Fruit fly (Drosophila melanogaster) whole organism, embryonic: ENCODE measurements around the gene Vm26Aa.
A peak's percentile ranks its signal among the peaks of the same experiment; 100 is the strongest.

Experiments used
- Ada2b ChIP-seq: fragments of 200-800 bp; sonication (Bioruptor generic); IDR thresholded peaks from 2 replicates; pipeline ENCODE4 v1.3.6; 2022; ENCODE audit warnings: missing biosample characterization, missing genetic modification characterization
- CG10321 ChIP-seq: fragments of 200-800 bp; sonication (Bioruptor generic); IDR thresholded peaks from 2 replicates; pipeline ENCODE4 v1.3.6; 2022; ENCODE audit warnings: missing biosample characterization, missing genetic modification characterization
- CG10654 ChIP-seq: fragments of 200-800 bp; sonication (Bioruptor generic); optimal IDR thresholded peaks from 2 replicates; lab custom pipeline; 2016; ENCODE audit warnings: missing biosample characterization, missing genetic modification characterization
- CG10959 ChIP-seq: fragments of 200-800 bp; sonication (Bioruptor generic); IDR thresholded peaks from 2 replicates; pipeline ENCODE4 v1.3.6; 2022; ENCODE audit warnings: missing biosample characterization, missing genetic modification characterization
- CG15514 ChIP-seq: fragments of 200-800 bp; sonication (Bioruptor generic); optimal IDR thresholded peaks from 3 replicates; lab custom pipeline; 2017; ENCODE audit warnings: missing biosample characterization, missing genetic modification characterization, mild to moderate bottlenecking, moderate library complexity, missing genetic modification reagents
- CG15601 ChIP-seq: fragments of 200-800 bp; sonication (Bioruptor generic); optimal IDR thresholded peaks from 3 replicates; lab custom pipeline; 2019; ENCODE audit warnings: missing biosample characterization, mild to moderate bottlenecking, missing genetic modification characterization, moderate library complexity
- CG15696 ChIP-seq: fragments of 200-800 bp; sonication (Bioruptor generic); optimal IDR thresholded peaks from 2 replicates; lab custom pipeline; 2019; ENCODE audit warnings: missing biosample characterization, mild to moderate bottlenecking, missing genetic modification characterization, moderate library complexity
- CG17385 ChIP-seq: fragments of 200-800 bp; sonication (Bioruptor generic); optimal IDR thresholded peaks from 3 replicates; lab custom pipeline; 2018; ENCODE audit warnings: missing biosample characterization, mild to moderate bottlenecking, missing genetic modification characterization
- CG17802 ChIP-seq: fragments of 200-800 bp; sonication (Bioruptor generic); optimal IDR thresholded peaks from 2 replicates; lab custom pipeline; 2018; ENCODE audit warnings: missing biosample characterization, mild to moderate bottlenecking, missing genetic modification characterization, moderate library complexity
- CG18599 ChIP-seq: fragments of 200-800 bp; sonication (Bioruptor generic); optimal IDR thresholded peaks from 3 replicates; lab custom pipeline; 2017; ENCODE audit warnings: missing biosample characterization, missing genetic modification characterization, mild to moderate bottlenecking, moderate library complexity, missing genetic modification reagents
- CG2199 ChIP-seq: fragments of 200-800 bp; sonication (Bioruptor generic); IDR thresholded peaks from 3 replicates; pipeline ENCODE4 v1.3.6; 2022; ENCODE audit warnings: missing biosample characterization, missing genetic modification characterization
- CG3163 ChIP-seq: fragments of 200-800 bp; sonication (Bioruptor generic); optimal IDR thresholded peaks from 3 replicates; lab custom pipeline; 2016; ENCODE audit warnings: missing biosample characterization, missing genetic modification characterization
- CG33213 ChIP-seq: fragments of 200-800 bp; sonication (Bioruptor generic); optimal IDR thresholded peaks from 3 replicates; lab custom pipeline; 2016; ENCODE audit warnings: missing biosample characterization, missing genetic modification characterization
- CG3838 ChIP-seq: fragments of 200-800 bp; sonication (Bioruptor generic); optimal IDR thresholded peaks from 3 replicates; lab custom pipeline; 2016; ENCODE audit warnings: missing biosample characterization, missing genetic modification characterization
- CG6254 ChIP-seq: fragments of 200-800 bp; sonication (Bioruptor generic); optimal IDR thresholded peaks from 3 replicates; lab custom pipeline; 2017; ENCODE audit warnings: mild to moderate bottlenecking, missing biosample characterization, missing genetic modification reagents, missing genetic modification characterization
- CG6689 ChIP-seq: fragments of 200-800 bp; sonication (Bioruptor generic); IDR thresholded peaks from 2 replicates; pipeline ENCODE4 v1.3.6; 2022; ENCODE audit warnings: missing biosample characterization, missing genetic modification characterization
- CG7372 ChIP-seq: fragments of 200-800 bp; sonication (Bioruptor generic); IDR thresholded peaks from 2 replicates; pipeline ENCODE4 v1.3.6; 2022; ENCODE audit warnings: missing biosample characterization, missing genetic modification characterization
- CG7987 ChIP-seq: fragments of 200-800 bp; sonication (Bioruptor generic); optimal IDR thresholded peaks from 2 replicates; lab custom pipeline; 2018; ENCODE audit warnings: missing biosample characterization, mild to moderate bottlenecking, missing genetic modification characterization, moderate library complexity
- CG8388 ChIP-seq: fragments of 200-800 bp; sonication (Bioruptor generic); optimal IDR thresholded peaks from 2 replicates; lab custom pipeline; 2019; ENCODE audit warnings: missing biosample characterization, mild to moderate bottlenecking, missing genetic modification characterization, moderate library complexity
- CG8765 ChIP-seq: fragments of 200-800 bp; sonication (Bioruptor generic); IDR thresholded peaks from 2 replicates; pipeline ENCODE4 v1.3.6; 2022; ENCODE audit warnings: missing biosample characterization, missing genetic modification characterization
- CG8944 ChIP-seq: fragments of 200-800 bp; sonication (Bioruptor generic); optimal IDR thresholded peaks from 3 replicates; lab custom pipeline; 2016; ENCODE audit warnings: missing biosample characterization, missing genetic modification characterization
- CG9797 ChIP-seq: fragments of 200-800 bp; sonication (Bioruptor generic); optimal IDR thresholded peaks from 3 replicates; lab custom pipeline; 2018; ENCODE audit warnings: missing biosample characterization, mild to moderate bottlenecking, missing genetic modification characterization
- Dek ChIP-seq: fragments of 200-800 bp; sonication (Bioruptor generic); optimal IDR thresholded peaks from 3 replicates; lab custom pipeline; 2019; ENCODE audit warnings: missing biosample characterization, mild to moderate bottlenecking, missing genetic modification characterization, moderate library complexity
- Dref ChIP-seq: fragments of 200-800 bp; sonication (Bioruptor generic); IDR thresholded peaks from 2 replicates; pipeline ENCODE4 v1.3.6; 2022; ENCODE audit warnings: missing biosample characterization, missing genetic modification characterization
- Fer2 ChIP-seq: fragments of 200-800 bp; sonication (Bioruptor generic); optimal IDR thresholded peaks from 2 replicates; lab custom pipeline; 2018; ENCODE audit warnings: missing biosample characterization, mild to moderate bottlenecking, missing genetic modification characterization, moderate library complexity
- Hr3 ChIP-seq: fragments of 200-800 bp; sonication (Bioruptor generic); optimal IDR thresholded peaks from 3 replicates; lab custom pipeline; 2016; ENCODE audit warnings: missing biosample characterization, missing genetic modification characterization
- Kr ChIP-seq: fragments of 200-800 bp; sonication (Bioruptor generic); optimal IDR thresholded peaks from 2 replicates; lab custom pipeline; 2017; ENCODE audit warnings: missing biosample characterization, mild to moderate bottlenecking, missing genetic modification characterization
- Side ChIP-seq: fragments of 200-800 bp; sonication (Bioruptor generic); optimal IDR thresholded peaks from 2 replicates; lab custom pipeline; 2016; ENCODE audit warnings: missing biosample characterization, missing genetic modification characterization
- Sry-β ChIP-seq: fragments of 200-800 bp; sonication (Bioruptor generic); optimal IDR thresholded peaks from 2 replicates; lab custom pipeline; 2018; ENCODE audit warnings: missing biosample characterization, mild to moderate bottlenecking, missing genetic modification characterization, moderate library complexity
- Usf ChIP-seq: fragments of 200-800 bp; sonication (Bioruptor generic); optimal IDR thresholded peaks from 2 replicates; lab custom pipeline; 2017; ENCODE audit warnings: missing genotype, missing biosample characterization, missing genetic modification characterization
- Vsx1 ChIP-seq: fragments of 200-800 bp; sonication (Bioruptor generic); optimal IDR thresholded peaks from 2 replicates; lab custom pipeline; 2017; ENCODE audit warnings: missing biosample characterization, mild to moderate bottlenecking, missing genetic modification characterization, missing genetic modification reagents
- Xrp1 ChIP-seq: fragments of 200-800 bp; sonication (Bioruptor generic); IDR thresholded peaks from 2 replicates; pipeline ENCODE4 v1.3.6; 2022; ENCODE audit warnings: missing biosample characterization, missing genetic modification characterization
- ac ChIP-seq: fragments of 200-800 bp; sonication (Bioruptor generic); optimal IDR thresholded peaks from 3 replicates; lab custom pipeline; 2017; ENCODE audit warnings: missing biosample characterization, mild to moderate bottlenecking, missing genetic modification characterization
- bsh ChIP-seq, 2 experiments: fragments of 200-800 bp; sonication (Bioruptor generic); optimal IDR thresholded peaks; 2 replicates each; lab custom pipeline; 2017 to 2018; ENCODE audit warnings: mild to moderate bottlenecking in 2 of 2, missing biosample characterization in 2 of 2, missing genetic modification characterization in 2 of 2, moderate library complexity in 1 of 2
- cas ChIP-seq: fragments of 200-800 bp; sonication (Bioruptor generic); IDR thresholded peaks from 2 replicates; pipeline ENCODE4 v1.3.6; 2022; ENCODE audit warnings: missing biosample characterization, missing genetic modification characterization
- chinmo ChIP-seq: fragments of 200-800 bp; sonication (Bioruptor generic); IDR thresholded peaks from 4 replicates; pipeline ENCODE4 v1.3.6; 2022; ENCODE audit warnings: missing biosample characterization, missing genetic modification characterization; ENCODE audit not compliant: partially characterized antibody
- crol ChIP-seq: fragments of 200-800 bp; sonication (Bioruptor generic); IDR thresholded peaks from 2 replicates; pipeline ENCODE4 v1.3.6; 2022; ENCODE audit warnings: missing biosample characterization, missing genetic modification characterization
- fd64A ChIP-seq: fragments of 200-800 bp; sonication (Bioruptor generic); optimal IDR thresholded peaks from 3 replicates; lab custom pipeline; 2018; ENCODE audit warnings: missing biosample characterization, mild to moderate bottlenecking, missing genetic modification characterization
- lilli ChIP-seq: fragments of 200-800 bp; sonication (Bioruptor generic); optimal IDR thresholded peaks from 3 replicates; lab custom pipeline; 2016; ENCODE audit warnings: missing biosample characterization, missing genetic modification characterization
- lola ChIP-seq, 3 experiments: fragments of >200 bp in 2 of 3; fragments of 200-800 bp in 1 of 3; sonication (Bioruptor generic) in 1 of 3; optimal IDR thresholded peaks; 2 replicates each; lab custom pipeline; 2017 to 2019; ENCODE audit warnings: missing biosample characterization in 3 of 3, missing genetic modification characterization in 3 of 3, mild to moderate bottlenecking in 1 of 3, moderate library complexity in 1 of 3
- nerfin-2 ChIP-seq: fragments of 200-800 bp; sonication (Bioruptor generic); IDR thresholded peaks from 2 replicates; pipeline ENCODE4 v1.3.6; 2022; ENCODE audit warnings: missing biosample characterization, missing genetic modification characterization; ENCODE audit not compliant: partially characterized antibody
- run ChIP-seq: fragments of 200-800 bp; sonication (Bioruptor generic); optimal IDR thresholded peaks from 3 replicates; lab custom pipeline; 2018; ENCODE audit warnings: missing biosample characterization, mild to moderate bottlenecking, missing genetic modification characterization
- sens ChIP-seq: fragments of 200-800 bp; sonication (Bioruptor generic); peaks from one replicate; lab custom pipeline; 2016; ENCODE audit warnings: missing biosample characterization, missing genetic modification characterization
- sim ChIP-seq: fragments of 200-800 bp; sonication (Bioruptor generic); IDR thresholded peaks from 2 replicates; pipeline ENCODE4 v1.3.6; 2022; ENCODE audit warnings: missing biosample characterization, missing genetic modification characterization
- sqz ChIP-seq: fragments of 200-800 bp; sonication (Bioruptor generic); optimal IDR thresholded peaks from 3 replicates; lab custom pipeline; 2018; ENCODE audit warnings: missing biosample characterization, mild to moderate bottlenecking, missing genetic modification characterization
- ttk ChIP-seq: fragments of 200-800 bp; sonication (Bioruptor generic); IDR thresholded peaks from 2 replicates; pipeline ENCODE4 v2.1.2; 2022; ENCODE audit warnings: missing biosample characterization, missing genetic modification characterization
- unc-4 ChIP-seq: fragments of 200-800 bp; sonication (Bioruptor generic); IDR thresholded peaks from 2 replicates; pipeline ENCODE4 v1.3.6; 2022; ENCODE audit warnings: missing biosample characterization, missing genetic modification characterization; ENCODE audit not compliant: partially characterized antibody
- unpg ChIP-seq: fragments of 200-800 bp; sonication (Bioruptor generic); optimal IDR thresholded peaks from 3 replicates; lab custom pipeline; 2018; ENCODE audit warnings: missing biosample characterization, mild to moderate bottlenecking, missing genetic modification characterization, moderate library complexity

The Vm26Aa gene

DNA sequence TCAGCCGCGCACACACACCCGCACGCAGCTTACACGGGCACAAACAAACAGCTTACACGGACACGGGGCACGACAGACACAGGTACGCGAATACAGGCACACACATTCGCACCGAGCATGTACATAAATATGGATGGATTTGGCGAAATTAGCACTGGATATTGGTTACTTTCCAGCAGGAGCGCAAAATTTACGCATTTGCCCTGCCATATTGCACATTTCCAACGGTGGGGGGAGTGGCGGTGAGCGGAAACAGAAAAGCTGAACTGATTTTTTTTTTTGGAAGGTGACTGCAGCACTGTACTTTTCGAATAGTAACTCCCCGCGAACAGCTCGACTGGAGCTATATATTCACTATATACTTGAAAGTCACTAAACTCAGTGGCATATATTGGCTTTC is 38.2 kb upstream of the Vm26Aa start:
- TF ChIP-seq sqz (GFP tag; lab: Kevin White, UChicago) (peak; percentile 0), crol (peak; percentile 58), CG6689 (GFP tag; lab: Robert Waterston, UW) (no peak), bsh (GFP tag; optimal IDR thresholded peaks at IDR 0.05; lab: Kevin White, UChicago) (no peak), sens (GFP tag; lab: Kevin White, UChicago) (peak; percentile 63)

DNA sequence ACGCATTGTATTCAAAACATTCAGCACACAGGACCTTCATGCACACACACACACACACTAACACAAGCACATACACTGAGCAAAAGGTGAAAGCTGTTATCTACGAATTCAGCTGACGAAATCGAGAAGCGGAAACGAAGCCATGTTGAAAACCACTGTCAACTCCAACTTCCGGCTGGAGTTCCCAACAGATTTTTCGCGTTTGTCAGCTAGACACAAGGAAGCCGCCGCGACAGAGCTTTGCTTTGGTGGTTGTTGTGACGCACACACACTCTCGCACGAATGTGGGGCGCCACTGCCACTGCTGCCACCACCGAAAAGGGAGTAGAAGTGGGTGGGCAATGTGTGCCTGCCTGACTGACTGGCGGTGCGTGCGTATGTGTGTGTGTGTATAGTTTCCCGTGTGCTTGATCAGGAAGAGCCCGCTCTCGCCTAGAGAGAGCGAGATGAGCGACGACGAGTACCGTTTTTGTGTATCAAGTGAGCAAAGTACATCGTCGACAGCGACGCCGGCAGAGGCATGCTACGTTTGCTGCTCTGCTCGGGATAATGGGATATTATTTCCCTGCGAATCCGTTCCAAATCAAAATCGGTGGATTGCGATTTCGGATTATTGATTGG is 37.6 kb upstream of the Vm26Aa start:
- TF ChIP-seq Ada2b (GFP tag; lab: Robert Waterston, UW) (no peak), CG18599 (GFP tag; lab: Kevin White, UChicago) (peak; percentile 83), ttk (GFP tag; lab: Robert Waterston, UW) (no peak), Vsx1 (GFP tag; lab: Kevin White, UChicago) (peak; percentile 18), Kr (GFP tag; lab: Kevin White, UChicago) (no peak), crol (no peak), CG6254 (peak; percentile 46), Fer2 (tag; lab: Kevin White, UChicago) (peak; percentile 50), CG17802 (tag; lab: Kevin White, UChicago) (no peak), CG10321 (no peak), CG10654 (no peak), nerfin-2 (GFP tag; lab: Robert Waterston, UW) (no peak), CG15601 (peak; percentile 66), Hr3 (no peak), Xrp1 (GFP tag; lab: Robert Waterston, UW) (no peak), CG10959 (no peak), sim (GFP tag; lab: Robert Waterston, UW) (no peak), CG3163 (GFP tag; lab: Kevin White, UChicago) (peak; percentile 21), sens (GFP tag; lab: Kevin White, UChicago) (peak; percentile 81), Sry-β (peak; percentile 45), CG8944 (no peak), ac (GFP tag; lab: Kevin White, UChicago) (peak; percentile 6), Dek (tag; lab: Kevin White, UChicago) (no peak), cas (no peak), fd64A (GFP tag; lab: Kevin White, UChicago) (peak; percentile 78), CG2199 (GFP tag; lab: Robert Waterston, UW) (no peak), lilli (GFP tag; lab: Kevin White, UChicago) (no peak), CG33213 (GFP tag; lab: Kevin White, UChicago) (no peak), run (tag; lab: Kevin White, UChicago) (peak; percentile 68), CG3838 (GFP tag; lab: Kevin White, UChicago) (no peak), CG15696 (tag; lab: Kevin White, UChicago) (peak; percentile 20), Usf (GFP tag; lab: Kevin White, UChicago) (no peak), unc-4 (GFP tag; lab: Robert Waterston, UW) (no peak), unpg (peak; percentile 51), CG15514 (peak; percentile 66), CG7372 (GFP tag; lab: Robert Waterston, UW) (no peak), CG17385 (peak; percentile 64), CG9797 (GFP tag; lab: Kevin White, UChicago) (peak; percentile 27), Dref (GFP tag; lab: Robert Waterston, UW) (no peak), chinmo (no peak), CG7987 (GFP tag; lab: Kevin White, UChicago) (peak; percentile 66), CG8765 (GFP tag; lab: Robert Waterston, UW) (peak; percentile 28; the same call in 1 of the 2 replicates), lola (GFP tag; optimal IDR thresholded peaks at IDR 0.05; lab: Kevin White, UChicago) (peak in 1 of 3 experiments; percentile 44), CG8388 (GFP tag; lab: Kevin White, UChicago) (peak; percentile 57), Side (peak; percentile 48)
